Worm (Caenorhabditis elegans) whole organism, late embryonic: ENCODE results near the gene Y41C4A.32.

ENCODE experiments used
- T23F11.4 ChIP-seq: fragments of 200-800 bp; sonication (Bioruptor generic); optimal IDR thresholded peaks from 2 replicates; lab custom pipeline; 2018; ENCODE audit warnings: mild to moderate bottlenecking, missing genetic modification characterization, missing compliant biosample characterization
- nfya-1 ChIP-seq: sonication (generic microtip); optimal IDR thresholded peaks from 2 replicates; lab custom pipeline; 2017; ENCODE audit warnings: missing genetic modification characterization, mild to moderate bottlenecking, missing compliant biosample characterization, antibody characterized with exemption, moderate library complexity
- nhr-11 ChIP-seq: fragments of 150-350 bp; optimal IDR thresholded peaks from 2 replicates; lab custom pipeline; 2014; ENCODE audit warnings: missing biosample characterization, missing genetic modification characterization
- pqm-1 ChIP-seq: sonication (generic microtip); optimal IDR thresholded peaks from 2 replicates; lab custom pipeline; 2016; ENCODE audit warnings: missing genetic modification characterization, missing compliant biosample characterization
- rnt-1 ChIP-seq: sonication (generic microtip); optimal IDR thresholded peaks from 2 replicates; lab custom pipeline; 2016; ENCODE audit warnings: missing genetic modification characterization, missing compliant biosample characterization

DNA sequence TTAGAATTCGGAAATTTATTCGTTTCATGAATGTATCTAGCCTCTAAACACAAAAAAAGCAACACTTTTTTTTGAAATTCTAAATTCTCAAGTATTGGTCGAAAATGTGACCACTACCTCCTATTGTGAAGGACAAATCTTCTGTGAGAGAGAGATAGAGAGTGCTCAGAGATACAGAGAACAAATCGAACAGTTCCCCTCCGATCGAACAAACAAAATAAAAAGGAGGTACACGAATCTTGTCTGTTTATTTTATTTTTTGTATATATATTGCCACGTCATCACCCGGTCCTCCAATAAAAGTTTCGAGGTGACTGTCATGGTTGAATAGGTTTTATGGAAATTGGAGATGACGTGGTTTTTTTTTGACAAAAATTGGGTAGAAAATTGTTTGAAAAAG is 19.4 kb downstream of the Y41C4A.32 start:
- no peak for TF ChIP-seq rnt-1 (tag; lab: Kevin White, UChicago)
- TF ChIP-seq nhr-11 (tag; lab: Kevin White, UChicago): no peak
- TF ChIP-seq nfya-1 (tag; lab: Kevin White, UChicago): no peak
- TF ChIP-seq pqm-1 (tag; lab: Kevin White, UChicago): no peak
- no peak for TF ChIP-seq T23F11.4 (GFP tag; lab: Kevin White, UChicago)
